Fruit fly (Drosophila melanogaster): ENCODE results near the gene CG3792.

The CG3792 gene

DNA sequence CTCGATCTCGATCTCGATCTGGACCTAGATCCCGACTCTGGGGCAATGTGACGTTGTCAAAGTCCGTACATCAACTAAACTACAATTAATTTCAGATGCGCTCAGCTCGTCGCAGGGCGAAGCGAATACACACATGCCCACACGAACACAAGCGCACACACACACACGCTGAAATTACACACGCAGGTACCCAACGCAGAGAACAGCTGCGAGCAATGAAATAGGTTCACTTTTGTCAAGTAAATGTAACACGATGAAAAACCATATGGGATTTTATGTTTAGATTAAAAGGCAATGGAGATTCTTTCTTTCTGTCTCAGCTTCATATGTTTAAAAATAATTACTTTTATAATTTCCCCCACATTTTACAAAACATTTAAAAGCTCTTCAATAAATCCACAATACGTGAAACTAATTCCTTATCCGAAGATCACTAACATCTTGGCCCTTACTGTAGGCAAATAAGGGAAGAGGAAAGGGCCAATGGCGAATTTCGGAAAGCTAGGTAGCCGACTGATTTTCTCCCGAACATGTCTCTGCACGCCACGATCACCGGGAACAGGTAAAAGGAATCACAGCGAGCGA, 23.3 kb downstream of the CG3792 start (continued):
- peak; percentile 67; the same call in 2 of the 3 replicates for TF ChIP-seq otp (GFP tag; IDR thresholded peaks at IDR 0.05)
- TF ChIP-seq maf-S (GFP tag; optimal IDR thresholded peaks at IDR 0.05), result no peak
- TF ChIP-seq Scr (GFP tag; IDR thresholded peaks at IDR 0.05; ENCODE audit: partially characterized antibody), result no peak
- peak; percentile 69 for TF ChIP-seq CG10462 (GFP tag; optimal IDR thresholded peaks at IDR 0.05)
- no peak for TF ChIP-seq CG43689 (GFP tag; IDR thresholded peaks at IDR 0.05)
- peak; percentile 93 for TF ChIP-seq CG9727 (GFP tag; optimal IDR thresholded peaks at IDR 0.05)
- TF ChIP-seq NC2α (GFP tag; optimal IDR thresholded peaks at IDR 0.05), result no peak
- peak; percentile 58 for TF ChIP-seq Oaz (GFP tag; IDR thresholded peaks at IDR 0.05)
- peak; percentile 70 for TF ChIP-seq NFAT (GFP tag; IDR thresholded peaks at IDR 0.05)
- TF ChIP-seq tx (GFP tag; optimal IDR thresholded peaks at IDR 0.05), result peak; percentile 51
- peak; percentile 44 for TF ChIP-seq CG8944 (GFP tag; optimal IDR thresholded peaks at IDR 0.05)
- TF ChIP-seq slou (GFP tag; optimal IDR thresholded peaks at IDR 0.05), result peak; percentile 44
- TF ChIP-seq ci (GFP tag; IDR thresholded peaks at IDR 0.05), result peak; percentile 84
- TF ChIP-seq CG12104 (GFP tag; optimal IDR thresholded peaks at IDR 0.05), result peak; percentile 73
- TF ChIP-seq trem (tag; optimal IDR thresholded peaks at IDR 0.05), result peak; percentile 79
- TF ChIP-seq CG17186 (GFP tag; optimal IDR thresholded peaks at IDR 0.05), result no peak
- no peak for TF ChIP-seq CG8478 (optimal IDR thresholded peaks at IDR 0.05)
- peak; percentile 92 for TF ChIP-seq Xrp1 (GFP tag; IDR thresholded peaks at IDR 0.05)
- TF ChIP-seq Sox100B (GFP tag; optimal IDR thresholded peaks at IDR 0.05), result peak; percentile 85
- no peak for TF ChIP-seq Bgb (GFP tag; IDR thresholded peaks at IDR 0.05; ENCODE audit: partially characterized antibody)
- TF ChIP-seq kay (GFP tag; optimal IDR thresholded peaks at IDR 0.05), result peak; percentile 56
- TF ChIP-seq hkb (optimal IDR thresholded peaks at IDR 0.05), result no peak
- TF ChIP-seq hkb (GFP tag; IDR thresholded peaks at IDR 0.05), result peak; percentile 85
- peak; percentile 90 for TF ChIP-seq CG2678 (tag; optimal IDR thresholded peaks at IDR 0.05)
- TF ChIP-seq sens-2 (GFP tag; IDR thresholded peaks at IDR 0.05), result peak; percentile 60
- peak; percentile 69 for TF ChIP-seq CG4707 (GFP tag; optimal IDR thresholded peaks at IDR 0.05)
- peak; percentile 80 for TF ChIP-seq HmgZ (tag; optimal IDR thresholded peaks at IDR 0.05)
- TF ChIP-seq CG31441 (GFP tag; IDR thresholded peaks at IDR 0.05), result peak; percentile 87
- peak; percentile 68 for TF ChIP-seq grau (tag; optimal IDR thresholded peaks at IDR 0.05)
- TF ChIP-seq Atf3 (GFP tag; optimal IDR thresholded peaks at IDR 0.05), result peak; percentile 44
- peak; percentile 38 for TF ChIP-seq CG3838 (GFP tag; optimal IDR thresholded peaks at IDR 0.05)
- TF ChIP-seq Max (GFP tag; optimal IDR thresholded peaks at IDR 0.05), result peak; percentile 78
- peak; percentile 81 for TF ChIP-seq CG4404 (GFP tag; IDR thresholded peaks at IDR 0.05)
- TF ChIP-seq Mes4 (GFP tag; optimal IDR thresholded peaks at IDR 0.05), result peak; percentile 48
- TF ChIP-seq Ptx1 (GFP tag; IDR thresholded peaks at IDR 0.05), result peak; percentile 83
- peak; percentile 77 for TF ChIP-seq az2 (GFP tag; optimal IDR thresholded peaks at IDR 0.05)
- TF ChIP-seq CG8089 (GFP tag; optimal IDR thresholded peaks at IDR 0.05), result peak; percentile 66
- peak; percentile 9 for TF ChIP-seq abd-A (tag; optimal IDR thresholded peaks at IDR 0.05)
- TF ChIP-seq pb (GFP tag; optimal IDR thresholded peaks at IDR 0.05), result peak; percentile 57
- peak; percentile 81 for TF ChIP-seq Nf-YC (tag; optimal IDR thresholded peaks at IDR 0.05)
- no peak for TF ChIP-seq CG16779 (GFP tag; IDR thresholded peaks at IDR 0.05)
- TF ChIP-seq Myb (GFP tag; optimal IDR thresholded peaks at IDR 0.05), result peak; percentile 54
- peak; percentile 81 for TF ChIP-seq CG13296 (GFP tag; optimal IDR thresholded peaks at IDR 0.05)
- peak; percentile 99 for TF ChIP-seq CG11696 (GFP tag; IDR thresholded peaks at IDR 0.05)
- peak; percentile 90 for TF ChIP-seq CG16815 (GFP tag; optimal IDR thresholded peaks at IDR 0.05)
- TF ChIP-seq gsb (GFP tag; IDR thresholded peaks at IDR 0.05), result peak; percentile 52; the same call in 1 of the 2 replicates
- peak; percentile 53 for TF ChIP-seq Ravus (GFP tag; IDR thresholded peaks at IDR 0.05)
- TF ChIP-seq CG18262 (tag; optimal IDR thresholded peaks at IDR 0.05), result peak; percentile 94
- TF ChIP-seq sna (GFP tag; IDR thresholded peaks at IDR 0.05; ENCODE audit: partially characterized antibody), result no peak
- no peak for TF ChIP-seq Dip2 (GFP tag; IDR thresholded peaks at IDR 0.05)
- TF ChIP-seq Poxn (GFP tag; IDR thresholded peaks at IDR 0.05), result peak; percentile 56
- TF ChIP-seq gcm2 (GFP tag; optimal IDR thresholded peaks at IDR 0.05), result peak; percentile 71
